Fruit fly (Drosophila melanogaster) whole organism, prepupa: Measurements from ENCODE around the gene CG5445.
A peak's percentile ranks its signal among the peaks of the same experiment; 100 is the strongest.

ENCODE experiments used
- CG10631 ChIP-seq: fragments of 200-800 bp; sonication (Bioruptor generic); optimal IDR thresholded peaks from 2 replicates; lab custom pipeline; 2016; ENCODE audit warnings: missing biosample characterization, missing genetic modification characterization
- CG11294 ChIP-seq: fragments of 200-800 bp; sonication (Bioruptor generic); IDR thresholded peaks from 2 replicates; pipeline ENCODE4 v1.3.6; 2022; ENCODE audit warnings: missing biosample characterization, missing genetic modification characterization
- CG11902 ChIP-seq: fragments of 200-800 bp; sonication (Bioruptor generic); optimal IDR thresholded peaks from 3 replicates; lab custom pipeline; 2016; ENCODE audit warnings: missing biosample characterization, missing genetic modification characterization
- CG1621 ChIP-seq: fragments of 200-800 bp; sonication (Bioruptor generic); optimal IDR thresholded peaks from 3 replicates; lab custom pipeline; 2018; ENCODE audit warnings: missing biosample characterization, mild to moderate bottlenecking, missing genetic modification characterization
- CG16779 ChIP-seq: fragments of 200-800 bp; sonication (Bioruptor generic); optimal IDR thresholded peaks from 3 replicates; lab custom pipeline; 2017; ENCODE audit warnings: missing biosample characterization, mild to moderate bottlenecking, missing genetic modification characterization
- CG3032 ChIP-seq: fragments of 200-800 bp; optimal IDR thresholded peaks from 2 replicates; lab custom pipeline; 2019; ENCODE audit warnings: missing biosample characterization, mild to moderate bottlenecking, missing genetic modification characterization, moderate library complexity
- CG31627 ChIP-seq: fragments of 200-800 bp; sonication (Bioruptor generic); optimal IDR thresholded peaks from 3 replicates; lab custom pipeline; 2016; ENCODE audit warnings: missing biosample characterization, missing genetic modification characterization
- CG32006 ChIP-seq: fragments of 200-800 bp; sonication (Bioruptor generic); optimal IDR thresholded peaks from 3 replicates; lab custom pipeline; 2017; ENCODE audit warnings: missing biosample characterization, mild to moderate bottlenecking, missing genetic modification characterization
- CG34406 ChIP-seq: fragments of 200-800 bp; sonication (Bioruptor generic); optimal IDR thresholded peaks from 3 replicates; lab custom pipeline; 2016; ENCODE audit warnings: missing biosample characterization, missing genetic modification characterization
- CG4318 ChIP-seq: fragments of 200-800 bp; sonication (Bioruptor generic); optimal IDR thresholded peaks from 3 replicates; lab custom pipeline; 2017; ENCODE audit warnings: missing biosample characterization, mild to moderate bottlenecking, missing genetic modification characterization
- CG6163 ChIP-seq: fragments of 200-800 bp; sonication (Bioruptor generic); IDR thresholded peaks from 3 replicates; pipeline ENCODE4 v1.3.6; 2022; ENCODE audit warnings: missing biosample characterization, missing genetic modification characterization
- CG6276 ChIP-seq: fragments of 200-800 bp; sonication (Bioruptor generic); optimal IDR thresholded peaks from 2 replicates; lab custom pipeline; 2017; ENCODE audit warnings: missing biosample characterization, mild to moderate bottlenecking, missing genetic modification characterization
- CG6792 ChIP-seq: fragments of 200-800 bp; sonication (Bioruptor generic); optimal IDR thresholded peaks from 3 replicates; lab custom pipeline; 2016; ENCODE audit warnings: missing biosample characterization, missing genetic modification characterization
- CG6808 ChIP-seq: fragments of 200-800 bp; sonication (Bioruptor generic); optimal IDR thresholded peaks from 3 replicates; lab custom pipeline; 2017; ENCODE audit warnings: missing biosample characterization, missing genetic modification characterization, mild to moderate bottlenecking, moderate library complexity, missing genetic modification reagents
- CG6854 ChIP-seq: fragments of 200-800 bp; sonication (Bioruptor generic); optimal IDR thresholded peaks from 2 replicates; lab custom pipeline; 2017; ENCODE audit warnings: missing biosample characterization, mild to moderate bottlenecking, missing genetic modification characterization
- CG7368 ChIP-seq: fragments of 200-800 bp; sonication (Bioruptor generic); optimal IDR thresholded peaks from 3 replicates; lab custom pipeline; 2016; ENCODE audit warnings: missing biosample characterization, missing genetic modification characterization
- CG8632 ChIP-seq: fragments of 200-800 bp; sonication (Bioruptor generic); optimal IDR thresholded peaks from 3 replicates; lab custom pipeline; 2016; ENCODE audit warnings: missing biosample characterization, missing genetic modification characterization
- Eip75B ChIP-seq: fragments of 200-800 bp; sonication (Bioruptor generic); optimal IDR thresholded peaks from 3 replicates; lab custom pipeline; 2016; ENCODE audit warnings: missing biosample characterization, missing genetic modification characterization
- Eip78C ChIP-seq: fragments of 200-800 bp; sonication (Bioruptor generic); peaks from one replicate; lab custom pipeline; 2016; ENCODE audit warnings: missing biosample characterization, missing genetic modification characterization
- Eip93F ChIP-seq: fragments of 200-800 bp; sonication (Bioruptor generic); optimal IDR thresholded peaks from 2 replicates; lab custom pipeline; 2016; ENCODE audit warnings: missing biosample characterization, mild to moderate bottlenecking, missing genetic modification characterization
- Ets21C ChIP-seq: fragments of 200-800 bp; sonication (Bioruptor generic); optimal IDR thresholded peaks from 3 replicates; lab custom pipeline; 2016; ENCODE audit warnings: missing biosample characterization, missing genetic modification characterization
- Ets96B ChIP-seq: fragments of 200-800 bp; optimal IDR thresholded peaks from 2 replicates; lab custom pipeline; 2019; ENCODE audit warnings: missing biosample characterization, mild to moderate bottlenecking, missing genetic modification characterization, moderate library complexity
- Gug ChIP-seq: fragments of 200-800 bp; sonication (Bioruptor generic); IDR thresholded peaks from 2 replicates; pipeline ENCODE4 v1.3.6; 2022; ENCODE audit warnings: missing biosample characterization, missing genetic modification characterization
- Hr38 ChIP-seq: sonication (Bioruptor generic); optimal IDR thresholded peaks from 2 replicates; lab custom pipeline; 2016; ENCODE audit warnings: missing biosample characterization, missing genetic modification characterization
- Hr39 ChIP-seq: fragments of 200-800 bp; sonication (Bioruptor generic); optimal IDR thresholded peaks from 2 replicates; lab custom pipeline; 2016; ENCODE audit warnings: missing biosample characterization, missing genetic modification characterization
- Hr4 ChIP-seq: fragments of 200-800 bp; sonication (Bioruptor generic); optimal IDR thresholded peaks from 3 replicates; lab custom pipeline; 2016; ENCODE audit warnings: missing biosample characterization, missing genetic modification characterization
- Lpt ChIP-seq: fragments of 200-800 bp; sonication (Bioruptor generic); optimal IDR thresholded peaks from 3 replicates; lab custom pipeline; 2016; ENCODE audit warnings: missing biosample characterization, missing genetic modification characterization
- Met ChIP-seq: fragments of 200-800 bp; sonication (Bioruptor generic); optimal IDR thresholded peaks from 3 replicates; lab custom pipeline; 2016; ENCODE audit warnings: missing biosample characterization, missing genetic modification characterization
- OdsH ChIP-seq: fragments of 200-800 bp; sonication (Bioruptor generic); optimal IDR thresholded peaks from 3 replicates; lab custom pipeline; 2016; ENCODE audit warnings: missing biosample characterization, missing genetic modification characterization
- Smox ChIP-seq: fragments of 200-800 bp; sonication (Bioruptor generic); optimal IDR thresholded peaks from 3 replicates; lab custom pipeline; 2016; ENCODE audit warnings: missing biosample characterization, missing genetic modification characterization
- Sox102F ChIP-seq: fragments of 200-800 bp; sonication (Bioruptor generic); optimal IDR thresholded peaks from 2 replicates; lab custom pipeline; 2016; ENCODE audit warnings: missing biosample characterization, mild to moderate bottlenecking, missing genetic modification characterization
- Sox14 ChIP-seq: fragments of 200-800 bp; sonication (Bioruptor generic); optimal IDR thresholded peaks from 3 replicates; lab custom pipeline; 2016; ENCODE audit warnings: missing biosample characterization, missing genetic modification characterization
- Sox15 ChIP-seq: fragments of 200-800 bp; sonication (Bioruptor generic); optimal IDR thresholded peaks from 3 replicates; lab custom pipeline; 2016; ENCODE audit warnings: missing biosample characterization, missing genetic modification characterization
- achi ChIP-seq: fragments of 200-800 bp; sonication (Bioruptor generic); optimal IDR thresholded peaks from 3 replicates; lab custom pipeline; 2016; ENCODE audit warnings: missing biosample characterization, missing genetic modification characterization
- acj6 ChIP-seq: fragments of 200-800 bp; sonication (Bioruptor generic); optimal IDR thresholded peaks from 3 replicates; lab custom pipeline; 2016; ENCODE audit warnings: missing biosample characterization, missing genetic modification characterization
- cyc ChIP-seq: fragments of 200-800 bp; sonication (Bioruptor generic); optimal IDR thresholded peaks from 3 replicates; lab custom pipeline; 2016; ENCODE audit warnings: missing biosample characterization, missing genetic modification characterization
- dsx ChIP-seq: fragments of 200-800 bp; optimal IDR thresholded peaks from 3 replicates; lab custom pipeline; 2019; ENCODE audit warnings: missing biosample characterization, mild to moderate bottlenecking, missing genetic modification characterization, moderate library complexity; ENCODE audit not compliant: poor library complexity, severe bottlenecking
- esn ChIP-seq: fragments of 200-800 bp; sonication (Bioruptor generic); optimal IDR thresholded peaks from 2 replicates; lab custom pipeline; 2016; ENCODE audit warnings: missing biosample characterization, mild to moderate bottlenecking, missing genetic modification characterization, moderate library complexity
- fd59A ChIP-seq: fragments of 200-800 bp; sonication (Bioruptor generic); optimal IDR thresholded peaks from 2 replicates; lab custom pipeline; 2017; ENCODE audit warnings: missing biosample characterization, mild to moderate bottlenecking, missing genetic modification characterization, missing genetic modification reagents
- fd85E ChIP-seq: fragments of 200-800 bp; sonication (Bioruptor generic); optimal IDR thresholded peaks from 3 replicates; lab custom pipeline; 2016; ENCODE audit warnings: missing biosample characterization, missing genetic modification characterization
- fkh ChIP-seq: fragments of 200-800 bp; sonication (Bioruptor generic); optimal IDR thresholded peaks from 3 replicates; lab custom pipeline; 2017; ENCODE audit warnings: missing biosample characterization, mild to moderate bottlenecking, missing genetic modification characterization, moderate library complexity
- lz ChIP-seq: fragments of 200-800 bp; sonication (Bioruptor generic); optimal IDR thresholded peaks from 3 replicates; lab custom pipeline; 2016; ENCODE audit warnings: missing biosample characterization, missing genetic modification characterization
- net ChIP-seq: fragments of 200-800 bp; sonication (Bioruptor generic); optimal IDR thresholded peaks from 3 replicates; lab custom pipeline; 2016; ENCODE audit warnings: missing biosample characterization, missing genetic modification characterization
- pdm3 ChIP-seq: fragments of 200-800 bp; sonication (Bioruptor generic); optimal IDR thresholded peaks from 3 replicates; lab custom pipeline; 2016; ENCODE audit warnings: missing biosample characterization, missing genetic modification characterization
- salr ChIP-seq, 2 experiments: fragments of 200-800 bp; sonication (Bioruptor generic); optimal IDR thresholded peaks; 3 replicates each; lab custom pipeline; 2016 to 2018; ENCODE audit warnings: missing biosample characterization in 2 of 2, missing genetic modification characterization in 2 of 2, mild to moderate bottlenecking in 1 of 2
- spab ChIP-seq: fragments of 200-800 bp; sonication (Bioruptor generic); optimal IDR thresholded peaks from 2 replicates; lab custom pipeline; 2017; ENCODE audit warnings: missing biosample characterization, mild to moderate bottlenecking, missing genetic modification characterization, missing genetic modification reagents
- svp ChIP-seq: fragments of 200-800 bp; sonication (Bioruptor generic); peaks from one replicate; lab custom pipeline; 2016; ENCODE audit warnings: missing biosample characterization, missing genetic modification characterization
- topi ChIP-seq: fragments of 200-800 bp; sonication (Bioruptor generic); optimal IDR thresholded peaks from 3 replicates; lab custom pipeline; 2016; ENCODE audit warnings: missing biosample characterization, missing genetic modification characterization
- vri ChIP-seq: fragments of 200-800 bp; sonication (Bioruptor generic); optimal IDR thresholded peaks from 3 replicates; lab custom pipeline; 2016; ENCODE audit warnings: missing biosample characterization, mild to moderate bottlenecking, missing genetic modification characterization

CG5445 gene

DNA sequence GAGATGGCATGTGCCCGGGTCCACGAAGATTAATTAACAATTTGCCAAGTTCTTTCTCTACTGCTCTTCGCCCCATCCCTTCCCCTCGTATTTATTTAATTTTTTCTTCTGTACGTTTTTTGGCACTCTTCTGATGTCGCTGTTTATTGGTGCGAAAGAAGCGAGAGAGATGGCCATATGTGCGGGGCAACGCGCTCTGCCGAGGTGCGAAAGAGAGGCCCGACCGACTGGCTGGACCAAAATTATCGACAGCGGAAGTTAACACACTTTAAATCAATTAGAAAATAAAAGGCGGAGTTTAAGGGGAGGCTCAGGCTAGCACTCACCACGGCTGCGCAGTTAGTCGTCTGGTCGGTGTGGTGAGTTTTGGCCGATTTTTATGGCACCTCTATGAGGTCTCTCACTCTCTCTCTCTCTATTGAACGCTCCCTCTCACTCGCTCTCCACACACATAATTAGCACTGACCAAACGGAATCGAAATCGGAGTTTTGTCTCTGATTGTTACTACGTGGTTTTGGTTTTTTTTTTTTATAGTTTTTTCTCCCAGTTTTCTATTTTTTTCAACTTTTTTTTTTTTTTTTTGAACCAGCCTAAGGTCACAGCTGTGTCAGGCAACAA lies 63.6 kb downstream of the CG5445 start:
- TF ChIP-seq CG16779 (tag; lab: Kevin White, UChicago) (no peak), Sox15 (no peak), CG7368 (no peak), esn (GFP tag; lab: Kevin White, UChicago) (no peak), CG6808 (GFP tag; lab: Kevin White, UChicago) (no peak), CG6792 (GFP tag; lab: Kevin White, UChicago) (no peak), Hr4 (GFP tag; lab: Kevin White, UChicago) (no peak)

- TF ChIP-seq svp (GFP tag; lab: Kevin White, UChicago) (peak; percentile 76), Met (peak; percentile 59), CG34406 (GFP tag; lab: Kevin White, UChicago) (peak; percentile 14), CG6276 (GFP tag; lab: Kevin White, UChicago) (no peak), Ets96B (tag; lab: Kevin White, UChicago) (peak; percentile 36), CG11294 (no peak), Gug (GFP tag; lab: Robert Waterston, UW) (no peak), Ets21C (peak; percentile 31), CG4318 (no peak), Eip78C (GFP tag; lab: Kevin White, UChicago) (peak; percentile 75), acj6 (GFP tag; lab: Kevin White, UChicago) (peak; percentile 50), Hr39 (peak; percentile 67), Sox15 (peak; percentile 19), CG1621 (tag; lab: Kevin White, UChicago) (peak; percentile 17), CG6163 (GFP tag; lab: Robert Waterston, UW) (peak; percentile 61; the same call in 2 of the 3 replicates), CG7368 (no peak), fkh (no peak), CG10631 (GFP tag; lab: Kevin White, UChicago) (peak; percentile 45), esn (GFP tag; lab: Kevin White, UChicago) (peak; percentile 53), CG11902 (GFP tag; lab: Kevin White, UChicago) (no peak), Eip93F (no peak), OdsH (GFP tag; lab: Kevin White, UChicago) (peak; percentile 30), Lpt (GFP tag; lab: Kevin White, UChicago) (no peak), CG6854 (GFP tag; lab: Kevin White, UChicago) (no peak), CG31627 (GFP tag; lab: Kevin White, UChicago) (peak; percentile 61), fd59A (GFP tag; lab: Kevin White, UChicago) (peak; percentile 50), spab (GFP tag; lab: Kevin White, UChicago) (peak; percentile 7), CG8632 (GFP tag; lab: Kevin White, UChicago) (peak; percentile 22), Hr38 (GFP tag; lab: Kevin White, UChicago) (no peak), Smox (peak; percentile 42), Eip75B (GFP tag; lab: Kevin White, UChicago) (peak; percentile 50), salr (GFP tag; optimal IDR thresholded peaks at IDR 0.05; lab: Kevin White, UChicago) (peak in 1 of 2 experiments; percentile 7), cyc (GFP tag; lab: Kevin White, UChicago) (peak; percentile 53), dsx (GFP tag; lab: Kevin White, UChicago) (peak; percentile 17), vri (GFP tag; lab: Kevin White, UChicago) (peak; percentile 19), Sox14 (GFP tag; lab: Kevin White, UChicago) (peak; percentile 26), topi (peak; percentile 58), CG6808 (GFP tag; lab: Kevin White, UChicago) (peak; percentile 45), lz (GFP tag; lab: Kevin White, UChicago) (peak; percentile 57), CG3032 (peak; percentile 47), Hr4 (GFP tag; lab: Kevin White, UChicago) (no peak), net (GFP tag; lab: Kevin White, UChicago) (no peak), pdm3 (GFP tag; lab: Kevin White, UChicago) (peak; percentile 50), CG32006 (GFP tag; lab: Kevin White, UChicago) (peak; percentile 34), achi (GFP tag; lab: Kevin White, UChicago) (peak; percentile 44), CG6792 (GFP tag; lab: Kevin White, UChicago) (peak; percentile 49), fd85E (no peak), Sox102F (GFP tag; lab: Kevin White, UChicago) (peak; percentile 1)
These were observed 69.3 kb downstream of the CG5445 start for dm6 chrX:17351554-17351953.
